Fruit fly (Drosophila melanogaster) whole organism, adult: ENCODE measurements around the gene Duba.
"Not testable (repeated sequence)": the region's sequence is repeated elsewhere in the genome, so short reads cannot be mapped to it uniquely, and the experiment has no call there.

Experiments used
- CG11617 ChIP-seq: fragments of 200-800 bp; sonication (Bioruptor generic); optimal IDR thresholded peaks from 2 replicates; lab custom pipeline; 2017; ENCODE audit warnings: mild to moderate bottlenecking, missing biosample characterization, missing genetic modification reagents, missing genetic modification characterization
- CG12768 ChIP-seq: fragments of 200-800 bp; sonication (Bioruptor generic); optimal IDR thresholded peaks from 2 replicates; lab custom pipeline; 2017; ENCODE audit warnings: missing biosample characterization, missing genetic modification characterization, mild to moderate bottlenecking, moderate library complexity, missing genetic modification reagents
- CG14711 ChIP-seq: fragments of 200-800 bp; sonication (Bioruptor generic); optimal IDR thresholded peaks from 2 replicates; lab custom pipeline; 2018; ENCODE audit warnings: missing biosample characterization, mild to moderate bottlenecking, missing genetic modification characterization, moderate library complexity
- CG1620 ChIP-seq: fragments of 200-800 bp; sonication (Bioruptor generic); optimal IDR thresholded peaks from 2 replicates; lab custom pipeline; 2016; ENCODE audit warnings: missing biosample characterization, missing genetic modification characterization
- CG33017 ChIP-seq: fragments of 200-800 bp; sonication (Bioruptor generic); optimal IDR thresholded peaks from 2 replicates; lab custom pipeline; 2018; ENCODE audit warnings: missing biosample characterization, mild to moderate bottlenecking, missing genetic modification characterization, moderate library complexity
- CG5204 ChIP-seq: fragments of 200-800 bp; sonication (Bioruptor generic); optimal IDR thresholded peaks from 2 replicates; lab custom pipeline; 2016; ENCODE audit warnings: missing biosample characterization, missing genetic modification characterization
- CG7045 ChIP-seq: fragments of 200-800 bp; sonication (Bioruptor generic); optimal IDR thresholded peaks from 2 replicates; lab custom pipeline; 2017; ENCODE audit warnings: missing biosample characterization, mild to moderate bottlenecking, missing genetic modification characterization
- CG7101 ChIP-seq: fragments of 200-800 bp; sonication (Bioruptor generic); optimal IDR thresholded peaks from 2 replicates; lab custom pipeline; 2018; ENCODE audit warnings: missing biosample characterization, mild to moderate bottlenecking, missing genetic modification characterization, moderate library complexity
- Clk ChIP-seq: fragments of 200-800 bp; sonication (Bioruptor generic); optimal IDR thresholded peaks from 2 replicates; lab custom pipeline; 2017; ENCODE audit warnings: missing biosample characterization, missing genetic modification characterization
- Crg-1 ChIP-seq: fragments of 200-800 bp; sonication (Bioruptor generic); optimal IDR thresholded peaks from 2 replicates; lab custom pipeline; 2016; ENCODE audit warnings: missing biosample characterization, missing genetic modification characterization
- Hr96 ChIP-seq: fragments of 200-800 bp; sonication (Bioruptor generic); optimal IDR thresholded peaks from 2 replicates; lab custom pipeline; 2016; ENCODE audit warnings: missing biosample characterization, missing genetic modification characterization
- Mnt ChIP-seq: fragments of 200-800 bp; sonication (Bioruptor generic); optimal IDR thresholded peaks from 2 replicates; lab custom pipeline; 2016; ENCODE audit warnings: missing biosample characterization, mild to moderate bottlenecking, missing genetic modification characterization
- bab1 ChIP-seq: fragments of 200-800 bp; sonication (Bioruptor generic); optimal IDR thresholded peaks from 3 replicates; lab custom pipeline; 2019; ENCODE audit warnings: missing biosample characterization, mild to moderate bottlenecking, missing genetic modification characterization, moderate library complexity
- cic ChIP-seq: fragments of 200-800 bp; sonication (Bioruptor generic); optimal IDR thresholded peaks from 2 replicates; lab custom pipeline; 2017; ENCODE audit warnings: missing biosample characterization, mild to moderate bottlenecking, missing genetic modification characterization, moderate library complexity
- cnc ChIP-seq, 2 experiments: fragments of >200 bp; optimal IDR thresholded peaks; 2 replicates each; lab custom pipeline; 2017
- kay ChIP-seq: fragments of 200-800 bp; sonication (Bioruptor generic); peaks from one replicate; lab custom pipeline; 2016; ENCODE audit warnings: missing biosample characterization, missing genetic modification characterization, borderline replicate concordance
- ovo ChIP-seq: fragments of 200-800 bp; sonication (Bioruptor generic); optimal IDR thresholded peaks from 2 replicates; lab custom pipeline; 2016; ENCODE audit warnings: missing biosample characterization, missing genetic modification characterization
- pad ChIP-seq: fragments of 200-800 bp; sonication (Bioruptor generic); optimal IDR thresholded peaks from 3 replicates; lab custom pipeline; 2017; ENCODE audit warnings: missing biosample characterization, missing genetic modification characterization, mild to moderate bottlenecking, moderate library complexity, missing genetic modification reagents
- tj ChIP-seq: fragments of 200-800 bp; sonication (Bioruptor generic); optimal IDR thresholded peaks from 3 replicates; lab custom pipeline; 2017; ENCODE audit warnings: missing biosample characterization, mild to moderate bottlenecking, missing genetic modification characterization, moderate library complexity
- toe ChIP-seq: fragments of 200-800 bp; sonication (Bioruptor generic); optimal IDR thresholded peaks from 2 replicates; lab custom pipeline; 2016; ENCODE audit warnings: missing biosample characterization, missing genetic modification characterization

Gene Duba

dm6 chr3L:11591131-11591530, 18.1 kb downstream of the Duba start, which contains the start of gene CG33268:
CG33268 (minus strand) TSS chr3L:11591231.
- no peak for TF ChIP-seq cic
- no peak for TF ChIP-seq CG14711 (tag; lab: Kevin White, UChicago)
- TF ChIP-seq CG33017 (tag; lab: Kevin White, UChicago): no peak
- TF ChIP-seq bab1 (GFP tag; lab: Kevin White, UChicago): no peak
- TF ChIP-seq Mnt (GFP tag; lab: Kevin White, UChicago): no peak
- no peak for TF ChIP-seq toe (GFP tag; lab: Kevin White, UChicago)
- TF ChIP-seq pad (GFP tag; lab: Kevin White, UChicago): no peak
- no peak for TF ChIP-seq Hr96 (GFP tag; lab: Kevin White, UChicago)
- no peak for TF ChIP-seq tj
- TF ChIP-seq Clk: no peak
- no peak for TF ChIP-seq cnc (optimal IDR thresholded peaks at IDR 0.05; lab: Kevin White, UChicago)
- no peak for TF ChIP-seq CG11617 (GFP tag; lab: Kevin White, UChicago)
- TF ChIP-seq CG7101 (tag; lab: Kevin White, UChicago): no peak
- TF ChIP-seq CG1620: no peak
- TF ChIP-seq CG12768 (GFP tag; lab: Kevin White, UChicago): no peak

- TF ChIP-seq CG33017 (tag; lab: Kevin White, UChicago); cnc (optimal IDR thresholded peaks at IDR 0.05; lab: Kevin White, UChicago); kay (GFP tag; lab: Kevin White, UChicago): not testable (repeated sequence)
Observed at dm6 chr3L:11589395-11589794, 19.9 kb downstream of the Duba start, which contains the start of gene CG7377. CG7377 (plus strand) TSS chr3L:11589695.

dm6 chr3L:11588594-11588993, 20.7 kb downstream of the Duba start:
- TF ChIP-seq Hr96 (GFP tag; lab: Kevin White, UChicago) (no peak), Crg-1 (GFP tag; lab: Kevin White, UChicago) (no peak)

dm6 chr3L:11587720-11588580, 21.3 kb downstream of the Duba start, which contains the start of gene rt:
rt (minus strand) TSS chr3L:11587770.
- TF ChIP-seq Mnt (GFP tag; lab: Kevin White, UChicago) (no peak), CG12768 (GFP tag; lab: Kevin White, UChicago) (no peak), cic (no peak), kay (GFP tag; lab: Kevin White, UChicago) (no peak), CG14711 (tag; lab: Kevin White, UChicago) (no peak), Hr96 (GFP tag; lab: Kevin White, UChicago) (peak; percentile 10), CG33017 (tag; lab: Kevin White, UChicago) (no peak), CG1620 (no peak), Clk (no peak), tj (no peak), CG7101 (tag; lab: Kevin White, UChicago) (no peak), ovo (GFP tag; lab: Kevin White, UChicago) (no peak), CG5204 (GFP tag; lab: Kevin White, UChicago) (no peak), toe (GFP tag; lab: Kevin White, UChicago) (no peak), cnc (optimal IDR thresholded peaks at IDR 0.05; lab: Kevin White, UChicago) (no peak), pad (GFP tag; lab: Kevin White, UChicago) (peak; percentile 75), CG11617 (GFP tag; lab: Kevin White, UChicago) (no peak), Crg-1 (GFP tag; lab: Kevin White, UChicago) (no peak), CG7045 (GFP tag; lab: Kevin White, UChicago) (peak; percentile 31)

- TF ChIP-seq Crg-1 (GFP tag; lab: Kevin White, UChicago): no peak
- peak; percentile 85 for TF ChIP-seq pad (GFP tag; lab: Kevin White, UChicago)
- TF ChIP-seq ovo (GFP tag; lab: Kevin White, UChicago): peak; percentile 96
Observed at dm6 chr3L:11586794-11587462, 22.3 kb downstream of the Duba start.

- TF ChIP-seq bab1 (GFP tag; lab: Kevin White, UChicago): no peak
- no peak for TF ChIP-seq cnc (optimal IDR thresholded peaks at IDR 0.05; lab: Kevin White, UChicago)
- TF ChIP-seq CG11617 (GFP tag; lab: Kevin White, UChicago): no peak
Observed at dm6 chr3L:11583964-11584363, 25.3 kb downstream of the Duba start, which contains the start of gene CG32086. CG32086 (minus strand) TSS chr3L:11584064.

- TF ChIP-seq Clk (no peak), Crg-1 (GFP tag; lab: Kevin White, UChicago) (no peak), CG7101 (tag; lab: Kevin White, UChicago) (no peak), Hr96 (GFP tag; lab: Kevin White, UChicago) (no peak), CG1620 (no peak), CG5204 (GFP tag; lab: Kevin White, UChicago) (no peak), kay (GFP tag; lab: Kevin White, UChicago) (no peak), CG33017 (tag; lab: Kevin White, UChicago) (no peak), cic (no peak), toe (GFP tag; lab: Kevin White, UChicago) (no peak), tj (no peak), CG12768 (GFP tag; lab: Kevin White, UChicago) (no peak), ovo (GFP tag; lab: Kevin White, UChicago) (no peak), CG14711 (tag; lab: Kevin White, UChicago) (no peak), bab1 (GFP tag; lab: Kevin White, UChicago) (no peak), Mnt (GFP tag; lab: Kevin White, UChicago) (no peak), cnc (optimal IDR thresholded peaks at IDR 0.05; lab: Kevin White, UChicago) (no peak), CG7045 (GFP tag; lab: Kevin White, UChicago) (no peak)
Observed at dm6 chr3L:11582097-11582496, 27.2 kb downstream of the Duba start, which contains the start of gene CG33269. CG33269 (minus strand) TSS chr3L:11582197.
